Worm (Caenorhabditis elegans) whole organism, L4/young adult: Measurements from ENCODE around the gene C08B6.18.

Experiments
- W03F9.2 ChIP-seq: fragments of 150-350 bp; optimal IDR thresholded peaks from 2 replicates; lab custom pipeline; 2014; ENCODE audit warnings: missing biosample characterization, missing genetic modification characterization
- him-1 ChIP-seq: sonication (generic microtip); optimal IDR thresholded peaks from 2 replicates; lab custom pipeline; 2016; ENCODE audit warnings: missing genotype, missing genetic modification reagents, missing genetic modification characterization, missing compliant biosample characterization

ce11 chrV:10111129-10111528, 22.8 kb downstream of the C08B6.18 start:
- TF ChIP-seq him-1 (tag; lab: Kevin White, UChicago) (no peak), W03F9.2 (tag; lab: Kevin White, UChicago) (no peak)
